Fruit fly (Drosophila melanogaster) whole organism, adult: Measurements from ENCODE around the gene CG31050.

Experiments
- CG14711 ChIP-seq: fragments of 200-800 bp; sonication (Bioruptor generic); optimal IDR thresholded peaks from 2 replicates; lab custom pipeline; 2018; ENCODE audit warnings: missing biosample characterization, mild to moderate bottlenecking, missing genetic modification characterization, moderate library complexity
- CG33017 ChIP-seq: fragments of 200-800 bp; sonication (Bioruptor generic); optimal IDR thresholded peaks from 2 replicates; lab custom pipeline; 2018; ENCODE audit warnings: missing biosample characterization, mild to moderate bottlenecking, missing genetic modification characterization, moderate library complexity
- bab1 ChIP-seq: fragments of 200-800 bp; sonication (Bioruptor generic); optimal IDR thresholded peaks from 3 replicates; lab custom pipeline; 2019; ENCODE audit warnings: missing biosample characterization, mild to moderate bottlenecking, missing genetic modification characterization, moderate library complexity
- cnc ChIP-seq, 2 experiments: fragments of >200 bp; optimal IDR thresholded peaks; 2 replicates each; lab custom pipeline; 2017
- kay ChIP-seq: fragments of 200-800 bp; sonication (Bioruptor generic); peaks from one replicate; lab custom pipeline; 2016; ENCODE audit warnings: missing biosample characterization, missing genetic modification characterization, borderline replicate concordance
- tj ChIP-seq: fragments of 200-800 bp; sonication (Bioruptor generic); optimal IDR thresholded peaks from 3 replicates; lab custom pipeline; 2017; ENCODE audit warnings: missing biosample characterization, mild to moderate bottlenecking, missing genetic modification characterization, moderate library complexity

- TF ChIP-seq CG33017 (tag; lab: Kevin White, UChicago) = no peak
- TF ChIP-seq kay (GFP tag; lab: Kevin White, UChicago) = no peak
- no peak for TF ChIP-seq tj (GFP tag; lab: Kevin White, UChicago)
- TF ChIP-seq cnc (optimal IDR thresholded peaks at IDR 0.05; lab: Kevin White, UChicago) = no peak
- TF ChIP-seq CG14711 (tag; lab: Kevin White, UChicago) = no peak
- no peak for TF ChIP-seq bab1 (GFP tag; lab: Kevin White, UChicago)
Observed at dm6 chr3R:28685558-28685957, 35.3 kb upstream of the CG31050 start.
